Worm (Caenorhabditis elegans) whole organism, young adult: ENCODE results near the gene bpnt-1.
A peak's percentile ranks its signal among the peaks of the same experiment; 100 is the strongest.

Experiments used
- B0035.1 ChIP-seq: sonication (generic microtip); optimal IDR thresholded peaks from 2 replicates; lab custom pipeline; 2016; ENCODE audit warnings: missing genetic modification characterization, mild to moderate bottlenecking, missing compliant biosample characterization, missing genotype, missing genetic modification reagents
- B0336.3 ChIP-seq: fragments of 200-800 bp; sonication (Bioruptor generic); IDR thresholded peaks from 2 replicates; pipeline ENCODE4 v1.3.6; 2022; ENCODE audit warnings: missing genetic modification characterization, missing compliant biosample characterization
- Y53F4B.3 ChIP-seq: fragments of 200-800 bp; sonication (Bioruptor generic); IDR thresholded peaks from 2 replicates; pipeline ENCODE4 v1.3.6; 2022; ENCODE audit warnings: missing genetic modification reagents, missing genetic modification characterization, missing compliant biosample characterization
- Y79H2A.3 ChIP-seq: fragments of 200-800 bp; sonication (Bioruptor generic); conservative IDR thresholded peaks from 2 replicates; pipeline ENCODE4 v1.3.6; 2022; ENCODE audit warnings: missing genetic modification reagents, missing genetic modification characterization, missing compliant biosample characterization
- Y95B8A.8 ChIP-seq: fragments of 200-800 bp; sonication (Bioruptor generic); IDR thresholded peaks from 2 replicates; pipeline ENCODE4 v1.3.6; 2022; ENCODE audit warnings: missing genetic modification reagents, missing genetic modification characterization, missing compliant biosample characterization
- ZK185.1 ChIP-seq: sonication (generic microtip); optimal IDR thresholded peaks from 2 replicates; lab custom pipeline; 2016; ENCODE audit warnings: mild to moderate bottlenecking, missing genetic modification characterization, missing compliant biosample characterization; ENCODE audit not compliant: poor library complexity, severe bottlenecking
- ama-1 ChIP-seq, 3 experiments: fragments of 150-350 bp in 1 of 3; sonication (generic microtip) in 2 of 3; optimal IDR thresholded peaks; 2 replicates each; lab custom pipeline; 2014 to 2018; ENCODE audit warnings: missing biosample characterization in 2 of 3, missing genetic modification characterization in 2 of 3, missing genetic modification reagents in 2 of 3
- atf-7 ChIP-seq: sonication (generic microtip); optimal IDR thresholded peaks from 2 replicates; lab custom pipeline; 2017; ENCODE audit warnings: mild to moderate bottlenecking, missing genetic modification characterization, missing compliant biosample characterization
- bed-2 ChIP-seq: fragments of 200-800 bp; sonication (Bioruptor generic); IDR thresholded peaks from 2 replicates; pipeline ENCODE4 v1.3.6; 2022; ENCODE audit warnings: missing genetic modification reagents, missing genetic modification characterization, missing compliant biosample characterization
- cebp-1 ChIP-seq, 2 experiments: fragments of 200-800 bp in 1 of 2; sonication (Bioruptor generic) in 1 of 2; sonication (generic microtip) in 1 of 2; IDR thresholded peaks in 1 of 2; optimal IDR thresholded peaks in 1 of 2; 2 replicates each; pipeline versions ENCODE4 v1.3.6 to Lab custom; 2017 to 2022; ENCODE audit warnings: missing compliant biosample characterization in 2 of 2, missing genetic modification characterization in 2 of 2, mild to moderate bottlenecking in 1 of 2, missing genetic modification reagents in 1 of 2, moderate library complexity in 1 of 2
- dox-1 ChIP-seq: fragments of 200-800 bp; sonication (Bioruptor generic); IDR thresholded peaks from 2 replicates; pipeline ENCODE4 v1.3.6; 2022; ENCODE audit warnings: missing genetic modification reagents, missing genetic modification characterization, missing compliant biosample characterization
- fkh-3 ChIP-seq: sonication (generic microtip); optimal IDR thresholded peaks from 2 replicates; lab custom pipeline; 2016; ENCODE audit warnings: mild to moderate bottlenecking, missing genetic modification characterization, missing compliant biosample characterization
- hmg-1.2 ChIP-seq: fragments of 200-800 bp; sonication (Bioruptor generic); IDR thresholded peaks from 2 replicates; pipeline ENCODE4 v1.3.6; 2022; ENCODE audit warnings: missing genetic modification reagents, missing genetic modification characterization, missing compliant biosample characterization
- hmg-20 ChIP-seq: fragments of 200-800 bp; sonication (Bioruptor generic); IDR thresholded peaks from 2 replicates; pipeline ENCODE4 v1.3.6; 2022; ENCODE audit warnings: missing genetic modification reagents, missing genetic modification characterization, missing compliant biosample characterization
- hrde-1 ChIP-seq: sonication (generic microtip); optimal IDR thresholded peaks from 2 replicates; lab custom pipeline; 2016; ENCODE audit warnings: missing genetic modification characterization, mild to moderate bottlenecking, missing compliant biosample characterization, moderate library complexity, missing genotype, missing genetic modification reagents, borderline replicate concordance
- hsf-1 ChIP-seq: fragments of 200-800 bp; sonication (Bioruptor generic); IDR thresholded peaks from 2 replicates; pipeline ENCODE4 v1.3.6; 2022; ENCODE audit warnings: missing genetic modification reagents, missing genetic modification characterization, missing compliant biosample characterization
- let-526 ChIP-seq: fragments of 200-800 bp; sonication (Bioruptor generic); IDR thresholded peaks from 2 replicates; pipeline ENCODE4 v1.3.6; 2022; ENCODE audit warnings: missing genetic modification reagents, missing genetic modification characterization, missing compliant biosample characterization
- lin-26 ChIP-seq: fragments of 200-800 bp; sonication (Bioruptor generic); IDR thresholded peaks from 2 replicates; pipeline ENCODE4 v1.3.6; 2022; ENCODE audit warnings: missing genetic modification reagents, missing genetic modification characterization, missing compliant biosample characterization
- lin-35 ChIP-seq, 3 experiments: fragments of 150-350 bp in 2 of 3; sonication (generic microtip) in 1 of 3; optimal IDR thresholded peaks; 2 replicates each; lab custom pipeline; 2014 to 2018; ENCODE audit warnings: missing biosample characterization in 3 of 3, missing genetic modification characterization in 3 of 3, missing genetic modification reagents in 3 of 3
- lin-40 ChIP-seq: sonication (generic microtip); optimal IDR thresholded peaks from 2 replicates; lab custom pipeline; 2016; ENCODE audit warnings: missing genetic modification characterization, mild to moderate bottlenecking, missing compliant biosample characterization, missing genotype, missing genetic modification reagents
- lin-54 ChIP-seq: fragments of 200-800 bp; sonication (Bioruptor generic); optimal IDR thresholded peaks from 2 replicates; lab custom pipeline; 2018; ENCODE audit warnings: mild to moderate bottlenecking, missing genetic modification characterization, missing compliant biosample characterization
- lir-1 ChIP-seq: fragments of 200-800 bp; sonication (Bioruptor generic); conservative IDR thresholded peaks from 2 replicates; pipeline ENCODE4 v1.3.6; 2022; ENCODE audit warnings: missing genetic modification reagents, missing genetic modification characterization, missing compliant biosample characterization
- madf-3 ChIP-seq: fragments of 200-800 bp; sonication (Bioruptor generic); IDR thresholded peaks from 2 replicates; pipeline ENCODE4 v1.3.6; 2022; ENCODE audit warnings: missing genetic modification reagents, missing genetic modification characterization, missing compliant biosample characterization
- madf-6 ChIP-seq: fragments of 200-800 bp; sonication (Bioruptor generic); IDR thresholded peaks from 2 replicates; pipeline ENCODE4 v1.3.6; 2022; ENCODE audit warnings: missing genetic modification reagents, missing genetic modification characterization, missing compliant biosample characterization
- nhr-27 ChIP-seq: fragments of 200-800 bp; sonication (Bioruptor generic); optimal IDR thresholded peaks from 2 replicates; lab custom pipeline; 2018; ENCODE audit warnings: mild to moderate bottlenecking, missing genetic modification characterization, moderate library complexity, missing compliant biosample characterization
- nhr-80 ChIP-seq: sonication (generic microtip); optimal IDR thresholded peaks from 2 replicates; lab custom pipeline; 2016; ENCODE audit warnings: missing genetic modification characterization, missing compliant biosample characterization
- nhr-90 ChIP-seq: sonication (generic microtip); optimal IDR thresholded peaks from 2 replicates; lab custom pipeline; 2016; ENCODE audit warnings: missing genotype, mild to moderate bottlenecking, missing genetic modification characterization, missing compliant biosample characterization
- pbrm-1 ChIP-seq: fragments of 200-800 bp; sonication (Bioruptor generic); IDR thresholded peaks from 2 replicates; pipeline ENCODE4 v1.3.6; 2022; ENCODE audit warnings: missing genetic modification reagents, missing genetic modification characterization, missing compliant biosample characterization
- rec-8 ChIP-seq, 2 experiments: sonication (generic microtip); optimal IDR thresholded peaks; 2 replicates each; lab custom pipeline; 2016; ENCODE audit warnings: mild to moderate bottlenecking in 2 of 2, missing genetic modification characterization in 2 of 2, missing genetic modification reagents in 2 of 2, missing genotype in 2 of 2, missing biosample characterization in 1 of 2, missing compliant biosample characterization in 1 of 2, moderate library complexity in 1 of 2
- repo-1 ChIP-seq: sonication (generic microtip); optimal IDR thresholded peaks from 2 replicates; lab custom pipeline; 2017; ENCODE audit warnings: mild to moderate bottlenecking, missing genetic modification characterization, missing compliant biosample characterization
- sea-2 ChIP-seq: fragments of 200-800 bp; sonication (Bioruptor generic); IDR thresholded peaks from 2 replicates; pipeline ENCODE4 v1.3.6; 2022; ENCODE audit warnings: missing genetic modification characterization, missing compliant biosample characterization
- tlf-1 ChIP-seq: fragments of 200-800 bp; sonication (Bioruptor generic); optimal IDR thresholded peaks from 2 replicates; lab custom pipeline; 2018; ENCODE audit warnings: mild to moderate bottlenecking, missing genetic modification characterization, missing compliant biosample characterization
- unc-130 ChIP-seq: sonication (generic microtip); optimal IDR thresholded peaks from 2 replicates; lab custom pipeline; 2016; ENCODE audit warnings: missing genetic modification reagents, missing genetic modification characterization, missing compliant biosample characterization
- xnd-1 ChIP-seq: sonication (generic microtip); optimal IDR thresholded peaks from 2 replicates; lab custom pipeline; 2016; ENCODE audit warnings: missing genotype, missing genetic modification reagents, missing genetic modification characterization, missing compliant biosample characterization

The bpnt-1 gene

DNA sequence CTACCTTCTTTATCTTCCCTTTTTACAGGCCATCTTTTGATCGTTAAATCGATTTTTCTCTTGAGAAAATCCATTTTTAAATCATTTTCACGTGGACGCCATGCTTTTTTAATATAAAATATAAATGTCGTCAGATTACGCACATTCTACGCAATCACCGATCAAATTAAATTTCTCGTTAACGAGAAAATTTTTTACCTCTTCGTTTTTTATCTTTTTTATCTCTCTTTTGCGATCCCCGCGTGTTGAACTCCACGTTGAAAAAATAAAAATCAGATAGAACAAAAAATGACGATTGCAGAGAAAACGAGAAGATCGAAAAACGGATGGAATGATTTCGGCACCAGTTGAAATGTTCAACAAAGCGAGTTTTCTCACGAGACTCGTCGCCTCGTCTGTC, at the start of gene bpnt-1:
TSS of gene bpnt-1 (plus strand) at position 301 of the 400 bp plus-strand sequence.
- TF ChIP-seq Y95B8A.8: 0 out of 2 replicates have a peak, but pooled peaks have one; percentile 28
- TF ChIP-seq bed-2 (GFP tag; lab: Robert Waterston, UW): no peak

DNA sequence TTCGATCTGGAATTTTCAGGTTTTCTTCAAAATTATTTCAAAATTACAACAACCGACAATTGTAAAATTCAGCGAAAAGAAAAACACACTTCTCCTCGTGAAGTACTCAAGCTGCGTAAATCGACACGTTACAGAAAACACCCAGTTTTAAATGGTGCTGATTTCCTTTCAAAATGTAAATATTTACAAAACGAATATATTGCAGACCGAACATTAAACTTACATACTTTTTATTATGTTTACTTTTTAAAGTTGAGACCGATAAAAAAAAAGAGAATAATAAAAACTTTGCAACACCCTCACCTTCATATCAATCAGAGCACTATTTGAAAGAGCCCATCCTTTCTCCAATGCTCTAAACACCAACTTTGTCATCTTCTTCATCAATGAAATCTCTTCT, 49.2 kb upstream of the bpnt-1 start:
- no peak for TF ChIP-seq let-526 (GFP tag; lab: Robert Waterston, UW)
- TF ChIP-seq tlf-1: no peak
- no peak for TF ChIP-seq lir-1 (GFP tag; lab: Robert Waterston, UW)
- no peak for TF ChIP-seq repo-1
- no peak for TF ChIP-seq unc-130 (GFP tag; lab: Kevin White, UChicago)
- no peak for TF ChIP-seq sea-2

DNA sequence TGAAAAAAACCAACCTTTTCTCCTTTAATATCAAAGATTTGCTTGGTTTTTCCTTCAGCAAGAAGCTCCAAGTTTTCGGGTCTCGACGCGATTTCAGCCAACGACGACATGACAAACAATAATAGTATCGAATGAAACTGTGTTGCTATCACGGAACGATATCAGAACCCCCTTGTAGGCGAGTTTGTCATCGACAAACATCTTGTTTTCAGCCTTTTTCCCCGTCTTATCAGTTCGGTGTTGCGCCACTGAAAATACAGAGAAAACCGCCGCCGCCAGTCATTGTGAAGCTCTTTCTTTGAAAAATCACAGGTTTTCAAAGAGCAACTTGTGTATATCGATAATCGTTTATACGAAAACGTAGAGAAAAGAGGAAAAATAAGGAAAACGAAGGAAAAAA, 47.6 kb upstream of the bpnt-1 start, which contains the start of gene paic-1:
TSS of gene paic-1 (minus strand) at position 120 of the 400 bp plus-strand sequence.
- peak; percentile 27 for TF ChIP-seq ZK185.1 (tag; lab: Kevin White, UChicago)
- no peak for TF ChIP-seq cebp-1 (GFP tag; IDR thresholded peaks at IDR 0.05; lab: Robert Waterston, UW)
- TF ChIP-seq cebp-1 (tag; optimal IDR thresholded peaks at IDR 0.05; lab: Kevin White, UChicago): peak; percentile 9
- peak; percentile 44; the same call in 1 of the 2 replicates for TF ChIP-seq lin-26
- no peak for TF ChIP-seq nhr-90 (tag; lab: Kevin White, UChicago)
- peak; percentile 32 for TF ChIP-seq madf-6
- peak in 1 of 3 experiments; percentile 37 for TF ChIP-seq lin-35 (GFP tag; optimal IDR thresholded peaks at IDR 0.05; lab: Kevin White, UChicago)
- TF ChIP-seq sea-2: no peak
- TF ChIP-seq dox-1 (GFP tag; lab: Robert Waterston, UW): 0 out of 2 replicates have a peak, but pooled peaks have one; percentile 23
- no peak for TF ChIP-seq fkh-3 (tag; lab: Kevin White, UChicago)
- TF ChIP-seq hsf-1 (GFP tag; lab: Robert Waterston, UW): no peak
- peak; percentile 38 for TF ChIP-seq B0035.1 (tag; lab: Kevin White, UChicago)
- no peak for TF ChIP-seq nhr-27 (tag; lab: Kevin White, UChicago)
- peak; percentile 27 for TF ChIP-seq lin-40 (tag; lab: Kevin White, UChicago)
- TF ChIP-seq hmg-1.2: no peak
- TF ChIP-seq ama-1 (optimal IDR thresholded peaks at IDR 0.05; lab: Kevin White, UChicago): no peak
- TF ChIP-seq ama-1 (GFP tag; optimal IDR thresholded peaks at IDR 0.05; lab: Kevin White, UChicago): no peak
- TF ChIP-seq lin-54: peak; percentile 20
- 0 out of 2 replicates have a peak, but pooled peaks have one; percentile 3 for TF ChIP-seq hmg-20 (GFP tag; lab: Robert Waterston, UW)
- TF ChIP-seq rec-8 (tag; optimal IDR thresholded peaks at IDR 0.05; lab: Kevin White, UChicago): no peak
- TF ChIP-seq Y95B8A.8: 0 out of 2 replicates have a peak, but pooled peaks have one; percentile 51
- TF ChIP-seq nhr-80: peak; percentile 58
- no peak for TF ChIP-seq atf-7 (tag; lab: Kevin White, UChicago)
- TF ChIP-seq Y53F4B.3 (GFP tag; lab: Robert Waterston, UW): no peak
- TF ChIP-seq hrde-1: peak; percentile 47
- peak; percentile 53; the same call in 1 of the 2 replicates for TF ChIP-seq B0336.3 (GFP tag; lab: Robert Waterston, UW)
- 0 out of 2 replicates have a peak, but pooled peaks have one; percentile 19 for TF ChIP-seq Y79H2A.3 (GFP tag; lab: Robert Waterston, UW)
- 0 out of 2 replicates have a peak, but pooled peaks have one; percentile 7 for TF ChIP-seq pbrm-1
- TF ChIP-seq xnd-1 (tag; lab: Kevin White, UChicago): peak; percentile 17
- 0 out of 2 replicates have a peak, but pooled peaks have one; percentile 11 for TF ChIP-seq madf-3 (GFP tag; lab: Robert Waterston, UW)
